Worm (Caenorhabditis elegans) whole organism, L4 larva: ENCODE data around the gene R10D12.7.

ENCODE experiments used
- F26F4.8 ChIP-seq: fragments of 200-800 bp; sonication (Bioruptor generic); conservative IDR thresholded peaks from 2 replicates; pipeline ENCODE4 v1.3.6; 2022; ENCODE audit warnings: missing genetic modification characterization, missing compliant biosample characterization
- T20F7.1 ChIP-seq: fragments of 200-800 bp; sonication (Bioruptor generic); optimal IDR thresholded peaks from 2 replicates; lab custom pipeline; 2018; ENCODE audit warnings: mild to moderate bottlenecking, missing genetic modification characterization, missing compliant biosample characterization
- T26A8.4 ChIP-seq: fragments of 200-800 bp; sonication (Bioruptor generic); IDR thresholded peaks from 2 replicates; pipeline ENCODE4 v1.3.6; 2022; ENCODE audit warnings: missing genetic modification characterization, missing compliant biosample characterization
- Y48G9A.11 ChIP-seq: fragments of 200-800 bp; sonication (Bioruptor generic); IDR thresholded peaks from 2 replicates; pipeline ENCODE4 v1.3.6; 2022; ENCODE audit warnings: missing genetic modification reagents, missing genetic modification characterization, missing compliant biosample characterization
- ZK546.5 ChIP-seq, 2 experiments: sonication (generic microtip); optimal IDR thresholded peaks; 2 replicates each; lab custom pipeline; 2017; ENCODE audit warnings: missing biosample characterization in 2 of 2, missing genetic modification characterization in 2 of 2
- aha-1 ChIP-seq: fragments of 150-350 bp; peaks from one replicate; lab custom pipeline; 2014; ENCODE audit warnings: missing biosample characterization, missing genetic modification characterization
- ama-1 ChIP-seq: fragments of 150-350 bp; optimal IDR thresholded peaks from 2 replicates; lab custom pipeline; 2014; ENCODE audit warnings: inconsistent platforms, mixed read lengths
- arid-1 ChIP-seq: fragments of 200-800 bp; sonication (Bioruptor generic); conservative IDR thresholded peaks from 2 replicates; pipeline ENCODE4 v1.3.6; 2022; ENCODE audit warnings: missing genetic modification reagents, missing genetic modification characterization, missing compliant biosample characterization
- ceh-20 ChIP-seq: fragments of 200-800 bp; sonication (Bioruptor generic); IDR thresholded peaks from 2 replicates; pipeline ENCODE4 v1.3.6; 2022; ENCODE audit warnings: missing genetic modification reagents, missing genetic modification characterization, missing compliant biosample characterization
- ceh-28 ChIP-seq: fragments of 150-350 bp; optimal IDR thresholded peaks from 2 replicates; lab custom pipeline; 2014; ENCODE audit warnings: missing biosample characterization, missing genetic modification reagents, missing genetic modification characterization
- ceh-44 ChIP-seq: fragments of 200-800 bp; sonication (Bioruptor generic); IDR thresholded peaks from 2 replicates; pipeline ENCODE4 v1.3.6; 2022; ENCODE audit warnings: missing genetic modification reagents, missing genetic modification characterization, missing compliant biosample characterization
- ces-1 ChIP-seq: fragments of 150-350 bp; sonication (generic microtip); optimal IDR thresholded peaks from 4 replicates; lab custom pipeline; 2014; ENCODE audit warnings: missing biosample characterization, missing genetic modification reagents, missing genetic modification characterization
- cey-2 ChIP-seq: sonication (generic microtip); optimal IDR thresholded peaks from 3 replicates; lab custom pipeline; 2017; ENCODE audit warnings: missing genetic modification characterization, mild to moderate bottlenecking, missing compliant biosample characterization, antibody characterized with exemption, borderline replicate concordance; ENCODE audit not compliant: insufficient read depth
- daf-12 ChIP-seq: fragments of 150-350 bp; optimal IDR thresholded peaks from 2 replicates; lab custom pipeline; 2014; ENCODE audit warnings: missing biosample characterization, missing genetic modification reagents, missing genetic modification characterization
- daf-16 ChIP-seq, 3 experiments: sonication (generic microtip); optimal IDR thresholded peaks; 2 replicates each; lab custom pipeline; 2016 to 2017; ENCODE audit warnings: missing genetic modification characterization in 3 of 3, missing genetic modification reagents in 3 of 3, mild to moderate bottlenecking in 2 of 3, missing compliant biosample characterization in 2 of 3, missing biosample characterization in 1 of 3, moderate library complexity in 1 of 3
- daf-19 ChIP-seq: fragments of 200-800 bp; sonication (Bioruptor generic); conservative IDR thresholded peaks from 2 replicates; pipeline ENCODE4 v1.3.6; 2022; ENCODE audit warnings: missing genetic modification characterization, missing compliant biosample characterization
- egl-27 ChIP-seq: sonication (generic microtip); optimal IDR thresholded peaks from 3 replicates; lab custom pipeline; 2017; ENCODE audit warnings: missing biosample characterization, missing genetic modification reagents, missing genetic modification characterization
- egl-43 ChIP-seq: fragments of 200-800 bp; sonication (Bioruptor generic); IDR thresholded peaks from 2 replicates; pipeline ENCODE4 v1.3.6; 2022; ENCODE audit warnings: missing genetic modification reagents, missing genetic modification characterization, missing compliant biosample characterization
- fos-1 ChIP-seq: fragments of 150-350 bp; optimal IDR thresholded peaks from 2 replicates; lab custom pipeline; 2014; ENCODE audit warnings: missing biosample characterization, missing genetic modification characterization
- hif-1 ChIP-seq, 2 experiments: sonication (generic microtip); optimal IDR thresholded peaks; 2 replicates each; lab custom pipeline; 2016 to 2017; ENCODE audit warnings: missing compliant biosample characterization in 2 of 2, missing genetic modification characterization in 2 of 2, missing genetic modification reagents in 2 of 2, missing genotype in 2 of 2, mild to moderate bottlenecking in 1 of 2
- hmg-1.1 ChIP-seq: fragments of 200-800 bp; sonication (Bioruptor generic); IDR thresholded peaks from 2 replicates; pipeline ENCODE4 v1.3.6; 2022; ENCODE audit warnings: missing genetic modification reagents, missing genetic modification characterization, missing compliant biosample characterization
- lin-1 ChIP-seq: fragments of 200-800 bp; sonication (Bioruptor generic); IDR thresholded peaks from 2 replicates; pipeline ENCODE4 v1.3.6; 2022; ENCODE audit warnings: missing genetic modification reagents, missing genetic modification characterization, missing compliant biosample characterization
- lin-29 ChIP-seq: fragments of 200-800 bp; sonication (Bioruptor generic); IDR thresholded peaks from 2 replicates; pipeline ENCODE4 v1.3.6; 2022; ENCODE audit warnings: missing genetic modification reagents, missing genetic modification characterization, missing compliant biosample characterization
- lsy-2 ChIP-seq, 2 experiments: fragments of 150-350 bp in 1 of 2; sonication (generic microtip) in 1 of 2; optimal IDR thresholded peaks; 2 replicates each; lab custom pipeline; 2014 to 2017; ENCODE audit warnings: missing biosample characterization in 2 of 2, missing genetic modification characterization in 2 of 2
- madf-9 ChIP-seq: fragments of 200-800 bp; sonication (Bioruptor generic); conservative IDR thresholded peaks from 2 replicates; pipeline ENCODE4 v1.3.6; 2022; ENCODE audit warnings: missing genetic modification reagents, missing genetic modification characterization, missing compliant biosample characterization
- mdl-1 ChIP-seq, 2 experiments: fragments of 150-350 bp in 1 of 2; sonication (generic microtip) in 1 of 2; optimal IDR thresholded peaks; 2 replicates each; lab custom pipeline; 2014 to 2017; ENCODE audit warnings: missing biosample characterization in 2 of 2, missing genetic modification characterization in 2 of 2
- mdt-29 ChIP-seq: fragments of 200-800 bp; sonication (Bioruptor generic); IDR thresholded peaks from 2 replicates; pipeline ENCODE4 v1.3.6; 2022; ENCODE audit warnings: missing genetic modification reagents, missing genetic modification characterization, missing compliant biosample characterization
- mep-1 ChIP-seq: fragments of 150-350 bp; sonication (generic microtip); optimal IDR thresholded peaks from 3 replicates; lab custom pipeline; 2014; ENCODE audit warnings: missing biosample characterization, missing genetic modification characterization
- mes-2 ChIP-seq: sonication (generic microtip); optimal IDR thresholded peaks from 2 replicates; lab custom pipeline; 2016; ENCODE audit warnings: missing genotype, mild to moderate bottlenecking, missing genetic modification characterization, missing compliant biosample characterization; ENCODE audit not compliant: poor library complexity, severe bottlenecking
- mxl-3 ChIP-seq: fragments of 200-800 bp; sonication (Bioruptor generic); optimal IDR thresholded peaks from 2 replicates; lab custom pipeline; 2018; ENCODE audit warnings: mild to moderate bottlenecking, missing genetic modification characterization, missing compliant biosample characterization
- nhr-237 ChIP-seq: sonication (generic microtip); optimal IDR thresholded peaks from 2 replicates; lab custom pipeline; 2017; ENCODE audit warnings: missing biosample characterization, missing genetic modification characterization
- nhr-25 ChIP-seq: sonication (generic microtip); optimal IDR thresholded peaks from 2 replicates; lab custom pipeline; 2017; ENCODE audit warnings: missing genetic modification characterization, mild to moderate bottlenecking, missing compliant biosample characterization, antibody characterized with exemption, moderate library complexity, borderline replicate concordance; ENCODE audit not compliant: insufficient read depth
- nhr-41 ChIP-seq: fragments of 200-800 bp; sonication (Bioruptor generic); IDR thresholded peaks from 2 replicates; pipeline ENCODE4 v1.3.6; 2022; ENCODE audit warnings: missing genetic modification reagents, missing genetic modification characterization, missing compliant biosample characterization
- nhr-42 ChIP-seq: fragments of 200-800 bp; sonication (Bioruptor generic); IDR thresholded peaks from 2 replicates; pipeline ENCODE4 v1.3.6; 2022; ENCODE audit warnings: missing genetic modification characterization, missing compliant biosample characterization
- nhr-48 ChIP-seq: sonication (generic microtip); optimal IDR thresholded peaks from 2 replicates; lab custom pipeline; 2016; ENCODE audit warnings: mild to moderate bottlenecking, missing genetic modification characterization, missing compliant biosample characterization
- nhr-76 ChIP-seq: fragments of 150-350 bp; optimal IDR thresholded peaks from 2 replicates; lab custom pipeline; 2014; ENCODE audit warnings: missing biosample characterization, missing genetic modification characterization
- nhr-77 ChIP-seq: fragments of 150-350 bp; optimal IDR thresholded peaks from 2 replicates; lab custom pipeline; 2014; ENCODE audit warnings: missing biosample characterization, missing genetic modification characterization
- sdz-12 ChIP-seq: fragments of 200-800 bp; sonication (Bioruptor generic); optimal IDR thresholded peaks from 2 replicates; lab custom pipeline; 2018; ENCODE audit warnings: mild to moderate bottlenecking, missing genetic modification characterization, missing compliant biosample characterization
- set-16 ChIP-seq: fragments of 200-800 bp; sonication (Bioruptor generic); IDR thresholded peaks from 2 replicates; pipeline ENCODE4 v1.3.6; 2022; ENCODE audit warnings: missing genetic modification reagents, missing genetic modification characterization, missing compliant biosample characterization
- snpc-1.2 ChIP-seq: fragments of 200-800 bp; sonication (Bioruptor generic); IDR thresholded peaks from 2 replicates; pipeline ENCODE4 v1.3.6; 2022; ENCODE audit warnings: missing genetic modification reagents, missing genetic modification characterization, missing compliant biosample characterization
- tra-1 ChIP-seq: fragments of 200-800 bp; sonication (Bioruptor generic); IDR thresholded peaks from 2 replicates; pipeline ENCODE4 v1.3.6; 2022; ENCODE audit warnings: missing genetic modification reagents, missing genetic modification characterization, missing compliant biosample characterization
- unc-130 ChIP-seq: sonication (generic microtip); optimal IDR thresholded peaks from 2 replicates; lab custom pipeline; 2016; ENCODE audit warnings: missing genetic modification reagents, missing genetic modification characterization, missing compliant biosample characterization
- unc-62 ChIP-seq, 3 experiments: fragments of 150-350 bp in 1 of 3; sonication (generic microtip); optimal IDR thresholded peaks in 2 of 3; peaks in 1 of 3; 1 replicate in 1 of 3; 2 replicates in 2 of 3; lab custom pipeline; 2014 to 2017; ENCODE audit warnings: missing biosample characterization in 3 of 3, missing genetic modification characterization in 3 of 3, missing genetic modification reagents in 3 of 3, missing genotype in 1 of 3
- zip-11 ChIP-seq: fragments of 200-800 bp; sonication (Bioruptor generic); IDR thresholded peaks from 2 replicates; pipeline ENCODE4 v1.3.6; 2022; ENCODE audit warnings: missing genetic modification characterization, missing compliant biosample characterization
- ztf-11 ChIP-seq: fragments of 150-350 bp; optimal IDR thresholded peaks from 2 replicates; lab custom pipeline; 2014; ENCODE audit warnings: missing biosample characterization, missing genetic modification characterization

R10D12.7 gene

DNA sequence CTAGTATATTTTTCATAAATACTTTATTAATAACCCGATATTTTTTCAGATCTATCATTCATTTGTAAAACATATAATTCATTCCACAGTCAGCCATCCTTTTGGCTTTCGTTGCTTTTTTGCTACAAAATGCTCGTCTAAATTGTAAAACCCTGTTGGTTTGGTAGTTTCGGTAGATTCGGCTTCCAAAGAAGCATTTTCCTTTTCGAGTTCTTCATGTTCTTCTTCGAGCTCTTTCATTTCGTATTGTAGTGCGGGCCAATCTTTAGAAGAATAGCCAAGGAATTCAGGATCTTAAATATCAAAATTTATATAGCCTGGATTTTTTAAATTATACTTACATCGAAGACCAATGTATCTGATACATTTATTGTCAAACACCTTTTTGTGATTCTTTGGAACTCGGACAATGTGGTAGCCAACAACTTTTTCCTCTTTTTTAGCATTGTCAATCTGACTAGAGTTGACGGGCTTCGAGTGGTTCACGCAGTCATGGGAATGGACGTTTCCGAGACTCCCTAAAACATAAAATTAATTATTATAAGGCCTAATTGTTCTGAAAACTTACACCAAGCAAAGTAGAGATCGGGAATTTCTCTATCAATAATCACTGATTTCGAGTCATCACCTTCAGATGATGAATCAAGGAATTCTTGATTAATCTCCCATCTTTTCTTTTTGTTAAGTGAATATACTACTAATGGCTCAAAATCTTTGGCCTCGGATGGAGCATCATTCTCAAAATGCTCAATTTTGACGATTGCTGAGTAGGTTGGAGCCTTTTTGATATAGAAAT is 41.5 kb upstream of the R10D12.7 start:
- TF ChIP-seq ceh-20 (GFP tag; lab: Robert Waterston, UW) (no peak), hif-1 (tag; optimal IDR thresholded peaks at IDR 0.05; lab: Kevin White, UChicago) (peak in 1 of 2 experiments; percentile 18), T20F7.1 (peak; percentile 31), daf-16 (GFP tag; optimal IDR thresholded peaks at IDR 0.05; lab: Kevin White, UChicago) (no peak), daf-16 (tag; optimal IDR thresholded peaks at IDR 0.05; lab: Kevin White, UChicago) (peak; percentile 3), nhr-77 (tag; lab: Kevin White, UChicago) (no peak), daf-19 (GFP tag; lab: Robert Waterston, UW) (no peak), arid-1 (GFP tag; lab: Robert Waterston, UW) (no peak), T26A8.4 (GFP tag; lab: Robert Waterston, UW) (peak; percentile 7), mdl-1 (tag; optimal IDR thresholded peaks at IDR 0.05; lab: Kevin White, UChicago) (no peak), ZK546.5 (tag; optimal IDR thresholded peaks at IDR 0.05; lab: Kevin White, UChicago) (no peak), mxl-3 (no peak), nhr-237 (tag; lab: Kevin White, UChicago) (no peak), sdz-12 (GFP tag; lab: Kevin White, UChicago) (peak; percentile 60), ces-1 (no peak), aha-1 (tag; lab: Kevin White, UChicago) (peak; percentile 72), Y48G9A.11 (GFP tag; lab: Robert Waterston, UW) (0 out of 2 replicates have a peak, but pooled peaks have one; percentile 24), lin-1 (0 out of 2 replicates have a peak, but pooled peaks have one; percentile 6), ceh-28 (tag; lab: Kevin White, UChicago) (no peak), unc-130 (GFP tag; lab: Kevin White, UChicago) (no peak), mes-2 (peak; percentile 29), snpc-1.2 (0 out of 2 replicates have a peak, but pooled peaks have one; percentile 6), lsy-2 (tag; optimal IDR thresholded peaks at IDR 0.05; lab: Kevin White, UChicago) (no peak)

DNA sequence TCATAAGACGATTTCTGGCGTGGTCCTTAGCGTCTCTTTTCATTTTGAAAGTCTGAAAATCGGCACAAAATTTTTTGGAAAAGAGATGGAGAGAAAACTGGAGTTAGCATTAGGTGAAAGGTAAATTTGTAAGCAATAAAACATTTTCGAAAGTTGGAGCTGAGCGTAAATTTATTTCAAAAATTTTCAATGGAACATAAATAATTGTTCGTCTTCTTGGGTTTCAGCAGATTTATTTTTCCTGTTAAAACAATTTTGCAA is 41.0 kb upstream of the R10D12.7 start, which contains the start of gene C06B3.6:
TSS of gene C06B3.6 (minus strand) at position 52 of the 261 bp plus-strand sequence.
- TF ChIP-seq egl-43, result no peak
- peak; percentile 64 for TF ChIP-seq ama-1
- TF ChIP-seq aha-1 (tag; lab: Kevin White, UChicago), result peak; percentile 95
- TF ChIP-seq ztf-11 (tag; lab: Kevin White, UChicago), result no peak
- TF ChIP-seq tra-1, result no peak
- no peak for TF ChIP-seq lin-29 (GFP tag; lab: Robert Waterston, UW)
- TF ChIP-seq ceh-44 (GFP tag; lab: Robert Waterston, UW), result no peak
- 0 out of 2 replicates have a peak, but pooled peaks have one; percentile 6 for TF ChIP-seq madf-9 (GFP tag; lab: Robert Waterston, UW)
- TF ChIP-seq, all 104 proteins: peak for 3

DNA sequence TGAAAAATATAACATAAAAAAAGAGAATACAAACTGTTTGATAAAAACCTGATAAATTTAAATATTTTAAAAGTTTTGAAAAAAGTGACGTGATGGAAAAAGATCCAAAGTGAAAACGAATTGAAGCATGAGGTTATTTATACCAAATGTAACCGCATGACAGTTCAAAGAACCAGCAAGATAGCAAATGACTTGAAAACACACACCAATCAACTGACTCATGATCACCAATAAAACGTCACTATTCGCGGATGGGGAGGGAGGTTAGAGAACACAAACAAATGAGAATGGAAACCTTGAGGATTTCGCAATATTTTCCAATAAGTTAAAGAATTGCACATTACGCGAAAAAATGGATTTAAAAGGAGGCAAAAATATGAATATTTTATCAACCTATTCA is 40.5 kb upstream of the R10D12.7 start, which contains the start of gene C06B3.7:
TSS of gene C06B3.7 (plus strand) at position 287 of the 400 bp plus-strand sequence.
- no peak for TF ChIP-seq hmg-1.1 (GFP tag; lab: Robert Waterston, UW)
- peak in 1 of 2 experiments; percentile 98 for TF ChIP-seq unc-62 (GFP tag; optimal IDR thresholded peaks at IDR 0.05 in 1 of 2; lab: Kevin White, UChicago)
- TF ChIP-seq unc-62 (tag; optimal IDR thresholded peaks at IDR 0.05; lab: Kevin White, UChicago), result no peak
- TF ChIP-seq daf-12, result no peak
- TF ChIP-seq nhr-42 (GFP tag; lab: Robert Waterston, UW), result no peak
- TF ChIP-seq lin-29 (GFP tag; lab: Robert Waterston, UW), result no peak
- TF ChIP-seq egl-27, result no peak
- peak; percentile 73 for TF ChIP-seq fos-1 (tag; lab: Kevin White, UChicago)
- peak; percentile 90 for TF ChIP-seq mep-1
- no peak for TF ChIP-seq F26F4.8 (GFP tag; lab: Robert Waterston, UW)
- TF ChIP-seq nhr-41, result no peak
- TF ChIP-seq nhr-48 (tag; lab: Kevin White, UChicago), result peak; percentile 75
- TF ChIP-seq cey-2 (tag; lab: Kevin White, UChicago), result peak; percentile 65
- no peak for TF ChIP-seq ces-1
- TF ChIP-seq nhr-25 (tag; lab: Kevin White, UChicago), result peak; percentile 52
- no peak for TF ChIP-seq set-16 (GFP tag; lab: Robert Waterston, UW)
- no peak for TF ChIP-seq zip-11 (GFP tag; lab: Robert Waterston, UW)
- TF ChIP-seq nhr-77 (tag; lab: Kevin White, UChicago), result peak; percentile 96
- TF ChIP-seq mdt-29 (GFP tag; lab: Robert Waterston, UW), result peak; percentile 78
- peak; percentile 47 for TF ChIP-seq mxl-3
- TF ChIP-seq egl-43, result no peak
- TF ChIP-seq ceh-44 (GFP tag; lab: Robert Waterston, UW), result no peak
- TF ChIP-seq nhr-76, result no peak
